Worm (Caenorhabditis elegans): Measurements from ENCODE around the gene srv-4.

DNA sequence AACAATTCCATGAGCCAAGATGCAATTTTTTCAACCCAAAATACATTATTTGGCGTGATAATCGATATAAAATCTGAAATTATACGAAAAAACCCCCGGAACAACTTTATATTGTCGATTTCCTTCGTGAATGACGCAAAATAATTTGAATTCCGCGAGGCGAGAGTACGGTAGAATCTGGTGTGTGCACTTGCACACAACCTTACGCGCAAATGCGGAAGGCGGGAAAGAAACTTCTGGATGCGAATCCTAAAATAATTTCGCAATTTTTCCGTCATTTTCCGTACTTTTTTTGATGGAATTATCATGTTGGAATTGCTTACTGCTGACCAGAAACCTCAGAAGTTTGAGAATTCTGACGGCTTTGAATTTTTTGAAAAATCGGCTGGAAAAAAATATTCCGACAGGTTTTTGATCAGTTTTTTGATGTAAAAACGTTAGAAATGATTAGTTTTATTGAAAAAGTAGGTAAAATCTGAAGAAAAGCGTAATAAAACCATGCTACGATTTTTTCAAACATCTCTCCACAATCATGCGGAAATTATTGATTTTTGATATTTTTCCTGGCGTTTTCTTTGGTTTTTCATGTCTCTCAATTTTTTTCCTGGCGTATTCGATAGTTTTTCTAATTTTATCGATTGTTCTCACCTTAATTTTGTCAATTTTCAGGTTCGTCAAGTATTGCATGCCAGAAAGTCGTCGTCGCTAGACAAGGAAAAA lies 19.2 kb upstream of the srv-4 start, which contains the start of gene set-9:
- TF ChIP-seq ama-1 (optimal IDR thresholded peaks at IDR 0.05) (no peak), nhr-90 (tag; optimal IDR thresholded peaks at IDR 0.05; ENCODE audit: poor library complexity) (no peak)
